Fruit fly (Drosophila melanogaster): ENCODE results near the gene Pop1.
A peak's percentile ranks its signal among the peaks of the same experiment; 100 is the strongest.

Gene Pop1

DNA sequence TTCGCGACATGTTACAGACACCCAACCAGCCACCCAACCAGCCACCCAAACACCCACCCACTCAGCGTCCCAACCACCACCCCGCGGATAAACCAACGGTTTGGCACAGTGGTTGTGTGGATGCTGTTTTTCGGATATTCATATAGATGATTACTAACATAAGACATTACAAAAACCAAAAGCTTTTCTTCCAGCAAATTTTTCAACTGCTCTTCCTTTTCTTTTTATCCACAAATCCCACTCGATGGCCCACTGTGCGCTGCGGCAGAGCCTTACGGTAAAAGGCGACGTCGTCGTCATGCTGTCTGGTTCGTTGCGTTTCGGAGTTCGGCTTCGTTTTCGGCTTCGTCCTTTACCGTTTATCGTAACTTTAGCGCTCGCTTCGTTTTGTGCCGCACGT lies 16.1 kb downstream of the Pop1 start (continued):
- TF ChIP-seq row (GFP tag; IDR thresholded peaks at IDR 0.05) (peak; percentile 82), Hr39 (optimal IDR thresholded peaks at IDR 0.05) (no peak), CG17385 (GFP tag; optimal IDR thresholded peaks at IDR 0.05) (peak; percentile 18), Nf-YA (GFP tag; IDR thresholded peaks at IDR 0.05) (no peak), crc (GFP tag; optimal IDR thresholded peaks at IDR 0.05) (no peak), slou (GFP tag; optimal IDR thresholded peaks at IDR 0.05) (no peak), CG1233 (GFP tag; optimal IDR thresholded peaks at IDR 0.05) (no peak), Asciz (GFP tag; optimal IDR thresholded peaks at IDR 0.05) (peak; percentile 19), CG31388 (GFP tag; optimal IDR thresholded peaks at IDR 0.05) (no peak), usp (GFP tag; optimal IDR thresholded peaks at IDR 0.05) (no peak), Myb (GFP tag; optimal IDR thresholded peaks at IDR 0.05) (peak; percentile 27), p53 (GFP tag; optimal IDR thresholded peaks at IDR 0.05) (no peak), pho (GFP tag; optimal IDR thresholded peaks at IDR 0.05) (peak; percentile 39), CG10321 (GFP tag; IDR thresholded peaks at IDR 0.05) (no peak), ken (GFP tag; IDR thresholded peaks at IDR 0.05) (peak; percentile 49; the same call in 2 of the 3 replicates), Blimp-1 (GFP tag; optimal IDR thresholded peaks at IDR 0.05) (no peak), salm (tag; optimal IDR thresholded peaks at IDR 0.05) (peak; percentile 12), nau (GFP tag; optimal IDR thresholded peaks at IDR 0.05) (no peak), Opbp (GFP tag; IDR thresholded peaks at IDR 0.05; ENCODE audit: partially characterized antibody) (no peak), CG9932 (GFP tag; IDR thresholded peaks at IDR 0.05) (peak; percentile 63), CG10431 (GFP tag; optimal IDR thresholded peaks at IDR 0.05) (no peak), CG3281 (GFP tag; optimal IDR thresholded peaks at IDR 0.05) (peak; percentile 57), Dek (tag; optimal IDR thresholded peaks at IDR 0.05) (peak; percentile 51), gcm (GFP tag; optimal IDR thresholded peaks at IDR 0.05) (no peak), CG2116 (GFP tag; optimal IDR thresholded peaks at IDR 0.05) (no peak), nerfin-1 (tag; optimal IDR thresholded peaks at IDR 0.05) (no peak), CG2199 (GFP tag; IDR thresholded peaks at IDR 0.05) (0 out of 3 replicates have a peak, but pooled peaks have one; percentile 24), CG6854 (GFP tag; optimal IDR thresholded peaks at IDR 0.05) (peak; percentile 61), grn (GFP tag; optimal IDR thresholded peaks at IDR 0.05) (no peak), CG12769 (tag; optimal IDR thresholded peaks at IDR 0.05) (no peak), bowl (GFP tag; IDR thresholded peaks at IDR 0.05) (no peak), CG16779 (GFP tag; IDR thresholded peaks at IDR 0.05) (no peak), sug (tag; optimal IDR thresholded peaks at IDR 0.05) (peak; percentile 43), chn (GFP tag; optimal IDR thresholded peaks at IDR 0.05) (peak; percentile 43), CG13296 (GFP tag; optimal IDR thresholded peaks at IDR 0.05) (peak; percentile 38), CG15514 (GFP tag; optimal IDR thresholded peaks at IDR 0.05) (peak; percentile 49), CG2120 (GFP tag; optimal IDR thresholded peaks at IDR 0.05) (peak; percentile 68), Dfd (GFP tag; optimal IDR thresholded peaks at IDR 0.05) (no peak), tio (GFP tag; optimal IDR thresholded peaks at IDR 0.05) (peak; percentile 13), CG10565 (GFP tag; optimal IDR thresholded peaks at IDR 0.05) (no peak), seq (GFP tag; IDR thresholded peaks at IDR 0.05) (peak; percentile 46; the same call in 1 of the 2 replicates), bab2 (GFP tag; optimal IDR thresholded peaks at IDR 0.05) (peak; percentile 56), ara (GFP tag; IDR thresholded peaks at IDR 0.05) (peak; percentile 78), hb (GFP tag; IDR thresholded peaks at IDR 0.05; ENCODE audit: partially characterized antibody) (no peak), peb (GFP tag; IDR thresholded peaks at IDR 0.05) (peak; percentile 49; the same call in 1 of the 2 replicates), gcm2 (GFP tag; optimal IDR thresholded peaks at IDR 0.05) (peak; percentile 8), CG10274 (GFP tag; optimal IDR thresholded peaks at IDR 0.05) (no peak), cad (GFP tag; optimal IDR thresholded peaks at IDR 0.05) (no peak), org-1 (GFP tag; optimal IDR thresholded peaks at IDR 0.05) (peak; percentile 50), croc (GFP tag; conservative IDR thresholded peaks at IDR 0.05) (peak; percentile 27; the same call in 1 of the 3 replicates), CG7839 (tag; optimal IDR thresholded peaks at IDR 0.05) (peak; percentile 63), CoRest (tag; optimal IDR thresholded peaks at IDR 0.05) (peak; percentile 45)
